Worm (Caenorhabditis elegans) whole organism, L2 larva: ENCODE measurements around the gene pigm-1.
A peak's percentile ranks its signal among the peaks of the same experiment; 100 is the strongest.

ENCODE experiments used
- C34F6.9 ChIP-seq: fragments of 150-350 bp; optimal IDR thresholded peaks from 2 replicates; lab custom pipeline; 2014; ENCODE audit warnings: missing biosample characterization, missing genetic modification characterization
- F13H6.1 ChIP-seq: sonication (generic microtip); optimal IDR thresholded peaks from 2 replicates; lab custom pipeline; 2016; ENCODE audit warnings: missing genetic modification characterization, missing compliant biosample characterization
- Y55F3AM.14 ChIP-seq: fragments of 200-800 bp; sonication (Bioruptor generic); optimal IDR thresholded peaks from 2 replicates; lab custom pipeline; 2018; ENCODE audit warnings: mild to moderate bottlenecking, missing genetic modification characterization, missing compliant biosample characterization
- alr-1 ChIP-seq: fragments of 150-350 bp; optimal IDR thresholded peaks from 2 replicates; lab custom pipeline; 2014; ENCODE audit warnings: missing biosample characterization, missing genetic modification characterization
- aly-2 ChIP-seq: fragments of 150-350 bp; optimal IDR thresholded peaks from 2 replicates; lab custom pipeline; 2014; ENCODE audit warnings: missing biosample characterization, missing genetic modification characterization
- ama-1 ChIP-seq: fragments of 150-350 bp; optimal IDR thresholded peaks from 2 replicates; lab custom pipeline; 2018; ENCODE audit warnings: inconsistent platforms
- blmp-1 ChIP-seq: sonication (generic microtip); optimal IDR thresholded peaks from 2 replicates; lab custom pipeline; 2017; ENCODE audit warnings: missing genetic modification characterization, mild to moderate bottlenecking, missing compliant biosample characterization, antibody characterized with exemption, moderate library complexity; ENCODE audit not compliant: insufficient read depth
- ceh-16 ChIP-seq: fragments of 150-350 bp; optimal IDR thresholded peaks from 2 replicates; lab custom pipeline; 2014; ENCODE audit warnings: missing biosample characterization, missing genetic modification characterization
- crh-2 ChIP-seq: sonication (generic microtip); optimal IDR thresholded peaks from 2 replicates; lab custom pipeline; 2017; ENCODE audit warnings: missing biosample characterization, missing genetic modification characterization
- dmd-4 ChIP-seq: sonication (generic microtip); optimal IDR thresholded peaks from 2 replicates; lab custom pipeline; 2017; ENCODE audit warnings: missing biosample characterization, missing genetic modification characterization
- egl-27 ChIP-seq: sonication (generic microtip); optimal IDR thresholded peaks from 3 replicates; lab custom pipeline; 2017; ENCODE audit warnings: missing biosample characterization, missing genetic modification reagents, missing genetic modification characterization
- elt-1 ChIP-seq: fragments of 150-350 bp; optimal IDR thresholded peaks from 2 replicates; lab custom pipeline; 2014; ENCODE audit warnings: missing biosample characterization, missing genetic modification characterization
- elt-3 ChIP-seq: sonication (generic microtip); optimal IDR thresholded peaks from 2 replicates; lab custom pipeline; 2017; ENCODE audit warnings: missing biosample characterization, missing genetic modification characterization
- gmeb-1 ChIP-seq: fragments of 150-350 bp; optimal IDR thresholded peaks from 2 replicates; lab custom pipeline; 2014; ENCODE audit warnings: missing biosample characterization, missing genetic modification characterization
- lin-11 ChIP-seq: fragments of 150-350 bp; sonication (generic microtip); optimal IDR thresholded peaks from 2 replicates; lab custom pipeline; 2014; ENCODE audit warnings: missing biosample characterization, missing genetic modification characterization, inconsistent platforms, mixed read lengths
- lin-13 ChIP-seq: fragments of 150-350 bp; optimal IDR thresholded peaks from 2 replicates; lab custom pipeline; 2014; ENCODE audit warnings: missing biosample characterization, missing genetic modification reagents, missing genetic modification characterization
- lsy-2 ChIP-seq, 2 experiments: fragments of 150-350 bp in 1 of 2; sonication (generic microtip) in 1 of 2; optimal IDR thresholded peaks; 2 replicates each; lab custom pipeline; 2014 to 2017; ENCODE audit warnings: missing biosample characterization in 2 of 2, missing genetic modification characterization in 2 of 2
- mab-5 ChIP-seq: fragments of 150-350 bp; optimal IDR thresholded peaks from 2 replicates; lab custom pipeline; 2014; ENCODE audit warnings: missing biosample characterization, missing genetic modification characterization
- mbf-1 ChIP-seq: sonication (generic microtip); optimal IDR thresholded peaks from 2 replicates; lab custom pipeline; 2017; ENCODE audit warnings: missing biosample characterization, missing genetic modification characterization
- mdl-1 ChIP-seq, 2 experiments: fragments of 150-350 bp in 1 of 2; sonication (generic microtip) in 1 of 2; optimal IDR thresholded peaks; 2 replicates each; lab custom pipeline; 2017; ENCODE audit warnings: missing biosample characterization in 2 of 2, missing genetic modification characterization in 2 of 2
- nhr-10 ChIP-seq: sonication (generic microtip); optimal IDR thresholded peaks from 2 replicates; lab custom pipeline; 2017; ENCODE audit warnings: missing biosample characterization, missing genetic modification characterization
- nhr-11 ChIP-seq: fragments of 150-350 bp; optimal IDR thresholded peaks from 2 replicates; lab custom pipeline; 2014; ENCODE audit warnings: missing biosample characterization, missing genetic modification characterization
- nhr-12 ChIP-seq: fragments of 150-350 bp; optimal IDR thresholded peaks from 2 replicates; lab custom pipeline; 2014; ENCODE audit warnings: missing biosample characterization, missing genetic modification characterization
- nhr-129 ChIP-seq: fragments of 150-350 bp; optimal IDR thresholded peaks from 2 replicates; lab custom pipeline; 2014; ENCODE audit warnings: missing biosample characterization, missing genetic modification characterization
- nhr-23 ChIP-seq: fragments of 150-350 bp; optimal IDR thresholded peaks from 2 replicates; lab custom pipeline; 2014; ENCODE audit warnings: missing biosample characterization, missing genetic modification reagents, missing genetic modification characterization
- nhr-237 ChIP-seq: fragments of 150-350 bp; optimal IDR thresholded peaks from 2 replicates; lab custom pipeline; 2014; ENCODE audit warnings: missing biosample characterization, missing genetic modification characterization
- nhr-6 ChIP-seq: fragments of 150-350 bp; optimal IDR thresholded peaks from 2 replicates; lab custom pipeline; 2014; ENCODE audit warnings: missing biosample characterization, missing genetic modification characterization
- nhr-77 ChIP-seq: fragments of 150-350 bp; optimal IDR thresholded peaks from 2 replicates; lab custom pipeline; 2014; ENCODE audit warnings: missing biosample characterization, missing genetic modification characterization
- peb-1 ChIP-seq: fragments of 150-350 bp; optimal IDR thresholded peaks from 2 replicates; lab custom pipeline; 2014; ENCODE audit warnings: missing biosample characterization, missing genetic modification characterization
- skn-1 ChIP-seq: sonication (generic microtip); optimal IDR thresholded peaks from 2 replicates; lab custom pipeline; 2017; ENCODE audit warnings: missing biosample characterization, missing genetic modification characterization
- sma-3 ChIP-seq: sonication (generic microtip); optimal IDR thresholded peaks from 2 replicates; lab custom pipeline; 2016; ENCODE audit warnings: missing genetic modification reagents, missing genetic modification characterization, missing compliant biosample characterization
- sma-9 ChIP-seq, 2 experiments: fragments of 150-350 bp in 1 of 2; sonication (generic microtip) in 1 of 2; optimal IDR thresholded peaks; 2 replicates each; lab custom pipeline; 2014 to 2016; ENCODE audit warnings: missing genetic modification characterization in 2 of 2, mild to moderate bottlenecking in 1 of 2, missing biosample characterization in 1 of 2, missing compliant biosample characterization in 1 of 2, missing genetic modification reagents in 1 of 2, moderate library complexity in 1 of 2
- unc-39 ChIP-seq: fragments of 150-350 bp; optimal IDR thresholded peaks from 2 replicates; lab custom pipeline; 2014; ENCODE audit warnings: missing biosample characterization, missing genetic modification characterization
- unc-55 ChIP-seq: fragments of 150-350 bp; sonication (generic microtip); optimal IDR thresholded peaks from 3 replicates; lab custom pipeline; 2014; ENCODE audit warnings: missing biosample characterization, missing genetic modification reagents, missing genetic modification characterization
- unc-62 ChIP-seq: fragments of 150-350 bp; optimal IDR thresholded peaks from 2 replicates; lab custom pipeline; 2014; ENCODE audit warnings: missing biosample characterization, missing genetic modification reagents, missing genetic modification characterization
- ztf-1 ChIP-seq: fragments of 200-800 bp; sonication (Bioruptor generic); conservative IDR thresholded peaks from 2 replicates; pipeline ENCODE4 v1.3.6; 2022; ENCODE audit warnings: missing genetic modification characterization, missing compliant biosample characterization
- ztf-4 ChIP-seq: fragments of 150-350 bp; optimal IDR thresholded peaks from 2 replicates; lab custom pipeline; 2014; ENCODE audit warnings: missing biosample characterization, missing genetic modification characterization

pigm-1 gene

DNA sequence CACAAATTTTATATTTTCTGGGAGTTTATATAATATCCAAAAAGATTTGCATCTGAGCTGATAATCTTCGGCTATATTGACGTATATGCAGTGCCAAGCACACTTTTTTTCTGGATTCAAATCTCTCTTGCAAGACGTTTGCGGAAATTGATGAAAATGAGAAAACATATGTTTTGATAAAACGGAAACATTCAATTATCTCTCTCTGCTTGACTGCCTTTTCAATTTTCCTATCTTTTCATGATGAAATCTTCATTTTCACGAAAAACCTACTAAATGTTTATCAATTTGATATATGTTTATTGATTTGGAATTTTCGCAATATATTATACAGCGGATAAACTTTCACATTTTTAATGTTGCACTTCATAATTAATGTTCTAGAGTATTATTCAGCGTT lies 40.3 kb upstream of the pigm-1 start:
- no peak for TF ChIP-seq unc-39 (tag; lab: Kevin White, UChicago)
- peak in 1 of 2 experiments; percentile 5 for TF ChIP-seq lsy-2 (tag; optimal IDR thresholded peaks at IDR 0.05; lab: Kevin White, UChicago)
- peak; percentile 10 for TF ChIP-seq blmp-1 (tag; lab: Kevin White, UChicago)
- no peak for TF ChIP-seq dmd-4 (tag; lab: Kevin White, UChicago)
- no peak for TF ChIP-seq Y55F3AM.14 (GFP tag; lab: Kevin White, UChicago)
- no peak for TF ChIP-seq nhr-11 (tag; lab: Kevin White, UChicago)
- TF ChIP-seq nhr-129 (tag; lab: Kevin White, UChicago) = peak; percentile 15
- TF ChIP-seq sma-3 (GFP tag; lab: Kevin White, UChicago) = no peak
- no peak for TF ChIP-seq nhr-10 (tag; lab: Kevin White, UChicago)
- TF ChIP-seq mdl-1 (tag; optimal IDR thresholded peaks at IDR 0.05; lab: Kevin White, UChicago) = no peak
- TF ChIP-seq ztf-1 (GFP tag; lab: Robert Waterston, UW) = no peak
- no peak for TF ChIP-seq skn-1
- no peak for TF ChIP-seq egl-27 (tag; lab: Kevin White, UChicago)
- no peak for TF ChIP-seq nhr-237 (tag; lab: Kevin White, UChicago)
- TF ChIP-seq aly-2 (tag; lab: Kevin White, UChicago) = no peak
- TF ChIP-seq crh-2 (tag; lab: Kevin White, UChicago) = no peak
- no peak for TF ChIP-seq lin-13 (GFP tag; lab: Kevin White, UChicago)

DNA sequence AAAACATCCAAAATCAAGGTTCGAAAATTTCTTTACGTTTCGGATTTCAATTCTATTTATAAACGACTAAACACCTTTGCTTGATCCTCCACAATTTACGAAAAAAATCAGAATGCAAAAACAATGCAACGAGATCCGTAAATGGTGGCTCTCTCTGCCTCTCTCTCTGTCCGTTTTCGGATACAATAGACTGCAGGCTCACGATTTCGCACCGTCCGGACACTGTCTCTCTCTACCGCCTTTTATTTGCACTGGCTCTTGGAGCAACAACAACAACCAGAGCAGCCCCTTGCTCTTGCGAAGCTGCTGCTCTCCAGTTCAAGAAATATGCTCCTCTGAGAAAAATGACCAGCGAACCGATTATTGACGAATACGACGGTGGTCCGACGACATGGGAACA lies 36.0 kb upstream of the pigm-1 start, which contains the start of gene T24F1.7:
T24F1.7 (plus strand) TSS at position 301 of the 400 bp plus-strand sequence.
- TF ChIP-seq gmeb-1 (tag; lab: Kevin White, UChicago) = no peak
- no peak for TF ChIP-seq nhr-6 (tag; lab: Kevin White, UChicago)
- TF ChIP-seq nhr-237 (tag; lab: Kevin White, UChicago) = no peak
- no peak for TF ChIP-seq crh-2 (tag; lab: Kevin White, UChicago)
- no peak for TF ChIP-seq lin-13 (GFP tag; lab: Kevin White, UChicago)
- TF ChIP-seq nhr-77 (tag; lab: Kevin White, UChicago) = no peak
- no peak for TF ChIP-seq mbf-1
- TF ChIP-seq ama-1 = no peak
- no peak for TF ChIP-seq ceh-16 (tag; lab: Kevin White, UChicago)
- no peak for TF ChIP-seq nhr-12
- no peak for TF ChIP-seq mdl-1 (tag; optimal IDR thresholded peaks at IDR 0.05; lab: Kevin White, UChicago)

DNA sequence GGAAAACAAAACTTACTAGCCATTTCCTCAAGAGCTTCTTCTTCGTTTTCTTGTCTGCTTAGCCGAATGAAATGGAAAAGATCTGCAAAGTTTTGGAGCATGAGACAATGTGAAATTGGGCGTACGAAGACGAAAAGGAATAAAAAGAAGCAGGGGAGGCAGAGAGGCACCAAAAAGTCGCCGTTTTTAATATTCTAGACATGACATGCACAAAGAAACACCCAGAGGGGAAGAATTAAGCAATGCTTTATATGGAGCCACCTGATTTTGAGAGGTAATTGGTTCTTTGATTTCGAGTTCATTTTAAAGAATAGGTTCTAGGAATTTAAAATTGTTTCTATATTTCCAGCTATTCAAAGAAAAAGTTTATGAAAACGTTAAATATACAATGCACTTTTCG lies 34.1 kb upstream of the pigm-1 start, which contains the start of gene T24F1.4:
T24F1.4 (minus strand) TSS at position 101 of the 400 bp plus-strand sequence.
- no peak for TF ChIP-seq peb-1 (tag; lab: Kevin White, UChicago)
- TF ChIP-seq dmd-4 (tag; lab: Kevin White, UChicago) = no peak
- TF ChIP-seq lin-13 (GFP tag; lab: Kevin White, UChicago) = no peak
- TF ChIP-seq mab-5 (tag; lab: Kevin White, UChicago) = no peak
- TF ChIP-seq ztf-4 (tag; lab: Kevin White, UChicago) = no peak
- no peak for TF ChIP-seq unc-62 (GFP tag; lab: Kevin White, UChicago)
- TF ChIP-seq alr-1 (tag; lab: Kevin White, UChicago) = no peak
- no peak for TF ChIP-seq ztf-1 (GFP tag; lab: Robert Waterston, UW)
- TF ChIP-seq nhr-12 = no peak
- TF ChIP-seq aly-2 (tag; lab: Kevin White, UChicago) = no peak

DNA sequence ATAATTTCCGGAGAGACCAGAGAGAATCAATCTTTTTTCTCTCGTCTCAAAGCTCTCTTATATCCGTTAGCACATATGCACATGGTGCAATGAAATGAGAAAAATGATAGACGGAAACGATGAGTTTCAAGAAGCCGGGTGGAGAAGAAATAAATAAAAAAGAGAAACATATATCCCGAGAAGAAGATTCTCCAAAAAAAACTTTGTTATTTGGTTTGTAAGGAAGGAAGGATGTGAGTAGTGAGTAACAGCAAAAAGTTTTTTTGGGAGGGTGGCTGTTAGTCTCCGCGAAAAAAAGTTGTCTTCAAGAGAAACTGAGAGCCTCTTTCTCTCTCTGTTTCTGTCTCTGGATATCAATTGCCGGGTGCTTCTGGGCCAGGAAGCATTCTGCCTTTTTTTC lies 31.6 kb upstream of the pigm-1 start:
- TF ChIP-seq blmp-1 (tag; lab: Kevin White, UChicago) (no peak), nhr-12 (no peak), nhr-23 (tag; lab: Kevin White, UChicago) (no peak), nhr-77 (tag; lab: Kevin White, UChicago) (no peak), elt-1 (tag; lab: Kevin White, UChicago) (no peak), sma-9 (GFP tag; optimal IDR thresholded peaks at IDR 0.05; lab: Kevin White, UChicago) (no peak), sma-9 (tag; optimal IDR thresholded peaks at IDR 0.05; lab: Kevin White, UChicago) (no peak), unc-62 (GFP tag; lab: Kevin White, UChicago) (no peak), C34F6.9 (peak; percentile 27), mdl-1 (tag; optimal IDR thresholded peaks at IDR 0.05; lab: Kevin White, UChicago) (peak in 1 of 2 experiments; percentile 28), elt-3 (tag; lab: Kevin White, UChicago) (no peak), alr-1 (tag; lab: Kevin White, UChicago) (no peak), nhr-129 (tag; lab: Kevin White, UChicago) (peak; percentile 12), lin-11 (tag; lab: Kevin White, UChicago) (no peak), sma-3 (GFP tag; lab: Kevin White, UChicago) (no peak), F13H6.1 (no peak), lin-13 (GFP tag; lab: Kevin White, UChicago) (no peak), ztf-4 (tag; lab: Kevin White, UChicago) (no peak), unc-55 (GFP tag; lab: Kevin White, UChicago) (peak; percentile 28), nhr-6 (tag; lab: Kevin White, UChicago) (no peak), Y55F3AM.14 (GFP tag; lab: Kevin White, UChicago) (no peak)
